Fruit fly (Drosophila melanogaster) whole organism, prepupa: Measurements from ENCODE around the gene CG14823.

Source experiments
- CG16779 ChIP-seq: fragments of 200-800 bp; sonication (Bioruptor generic); optimal IDR thresholded peaks from 3 replicates; lab custom pipeline; 2017; ENCODE audit warnings: missing biosample characterization, mild to moderate bottlenecking, missing genetic modification characterization
- Ets96B ChIP-seq: fragments of 200-800 bp; optimal IDR thresholded peaks from 2 replicates; lab custom pipeline; 2019; ENCODE audit warnings: missing biosample characterization, mild to moderate bottlenecking, missing genetic modification characterization, moderate library complexity
- dsx ChIP-seq: fragments of 200-800 bp; optimal IDR thresholded peaks from 3 replicates; lab custom pipeline; 2019; ENCODE audit warnings: missing biosample characterization, mild to moderate bottlenecking, missing genetic modification characterization, moderate library complexity; ENCODE audit not compliant: poor library complexity, severe bottlenecking
- spab ChIP-seq: fragments of 200-800 bp; sonication (Bioruptor generic); optimal IDR thresholded peaks from 2 replicates; lab custom pipeline; 2017; ENCODE audit warnings: missing biosample characterization, mild to moderate bottlenecking, missing genetic modification characterization, missing genetic modification reagents

DNA sequence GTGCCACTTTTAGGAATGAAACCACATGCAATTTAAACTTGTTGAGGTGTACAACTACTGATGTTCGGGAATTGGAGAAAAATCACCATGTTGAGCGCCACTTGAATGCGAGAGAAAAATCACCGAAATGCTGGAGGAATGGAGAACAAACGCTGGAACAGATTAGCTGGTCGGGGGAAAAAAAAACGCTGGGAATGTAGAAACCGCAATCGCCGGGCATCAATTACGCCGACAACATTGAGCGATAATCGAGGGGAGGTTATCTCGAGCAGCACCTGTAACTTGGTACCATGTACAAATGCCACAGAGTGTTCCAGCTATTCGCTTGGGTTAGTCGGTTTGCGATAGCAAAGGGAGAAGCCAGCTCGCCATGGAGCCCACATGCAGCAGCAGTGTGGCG is at the start of gene CG14823:
- TF ChIP-seq spab (GFP tag; lab: Kevin White, UChicago): no peak
- TF ChIP-seq dsx (GFP tag; lab: Kevin White, UChicago): no peak
- no peak for TF ChIP-seq Ets96B (tag; lab: Kevin White, UChicago)
- TF ChIP-seq CG16779: no peak
